Fruit fly (Drosophila melanogaster) whole organism, embryonic: ENCODE measurements around the gene Sgsf.

Source experiments
- Ada2b ChIP-seq: fragments of 200-800 bp; sonication (Bioruptor generic); IDR thresholded peaks from 2 replicates; pipeline ENCODE4 v1.3.6; 2022; ENCODE audit warnings: missing biosample characterization, missing genetic modification characterization
- Aef1 ChIP-seq: fragments of 200-800 bp; sonication (Bioruptor generic); IDR thresholded peaks from 3 replicates; pipeline ENCODE4 v1.3.6; 2022; ENCODE audit warnings: missing biosample characterization, missing genetic modification characterization
- B-H2 ChIP-seq: fragments of 200-800 bp; sonication (Bioruptor generic); optimal IDR thresholded peaks from 2 replicates; lab custom pipeline; 2018; ENCODE audit warnings: missing biosample characterization, mild to moderate bottlenecking, missing genetic modification characterization
- CG10147 ChIP-seq: fragments of 200-800 bp; sonication (Bioruptor generic); optimal IDR thresholded peaks from 2 replicates; lab custom pipeline; 2019; ENCODE audit warnings: missing biosample characterization, mild to moderate bottlenecking, missing genetic modification characterization, moderate library complexity
- CG11085 ChIP-seq: fragments of 200-800 bp; sonication (Bioruptor generic); IDR thresholded peaks from 2 replicates; pipeline ENCODE4 v1.3.6; 2022; ENCODE audit warnings: missing biosample characterization, missing genetic modification characterization
- CG11247 ChIP-seq: fragments of 200-800 bp; sonication (Bioruptor generic); IDR thresholded peaks from 2 replicates; pipeline ENCODE4 v1.3.6; 2022; ENCODE audit warnings: missing biosample characterization, missing genetic modification characterization
- CG12219 ChIP-seq: fragments of 200-800 bp; sonication (Bioruptor generic); optimal IDR thresholded peaks from 3 replicates; lab custom pipeline; 2018; ENCODE audit warnings: missing biosample characterization, mild to moderate bottlenecking, missing genetic modification characterization
- CG12659 ChIP-seq: fragments of 200-800 bp; sonication (Bioruptor generic); optimal IDR thresholded peaks from 3 replicates; lab custom pipeline; 2017; ENCODE audit warnings: mild to moderate bottlenecking, missing biosample characterization, missing genetic modification reagents, missing genetic modification characterization
- CG12942 ChIP-seq: fragments of 200-800 bp; sonication (Bioruptor generic); optimal IDR thresholded peaks from 3 replicates; lab custom pipeline; 2016; ENCODE audit warnings: missing biosample characterization, missing genetic modification characterization
- CG14965 ChIP-seq: fragments of 200-800 bp; sonication (Bioruptor generic); optimal IDR thresholded peaks from 2 replicates; lab custom pipeline; 2016; ENCODE audit warnings: missing biosample characterization, missing genetic modification characterization, borderline replicate concordance
- CG17328 ChIP-seq: fragments of 200-800 bp; sonication (Bioruptor generic); IDR thresholded peaks from 2 replicates; pipeline ENCODE4 v1.3.6; 2022; ENCODE audit warnings: missing biosample characterization, missing genetic modification characterization
- CG18476 ChIP-seq: fragments of 200-800 bp; sonication (Bioruptor generic); optimal IDR thresholded peaks from 2 replicates; lab custom pipeline; 2016; ENCODE audit warnings: missing biosample characterization, mild to moderate bottlenecking, missing genetic modification characterization
- CG30431 ChIP-seq: fragments of 200-800 bp; sonication (Bioruptor generic); optimal IDR thresholded peaks from 2 replicates; lab custom pipeline; 2017; ENCODE audit warnings: missing biosample characterization, missing genetic modification characterization
- CG4424 ChIP-seq: fragments of 200-800 bp; sonication (Bioruptor generic); optimal IDR thresholded peaks from 3 replicates; lab custom pipeline; 2016; ENCODE audit warnings: missing biosample characterization, missing genetic modification characterization
- CG6654 ChIP-seq: fragments of 200-800 bp; sonication (Bioruptor generic); optimal IDR thresholded peaks from 2 replicates; lab custom pipeline; 2017; ENCODE audit warnings: missing biosample characterization, mild to moderate bottlenecking, missing genetic modification characterization
- CG7372 ChIP-seq: fragments of 200-800 bp; sonication (Bioruptor generic); IDR thresholded peaks from 2 replicates; pipeline ENCODE4 v1.3.6; 2022; ENCODE audit warnings: missing biosample characterization, missing genetic modification characterization
- CG7928 ChIP-seq: fragments of 200-800 bp; sonication (Bioruptor generic); optimal IDR thresholded peaks from 2 replicates; lab custom pipeline; 2017; ENCODE audit warnings: missing biosample characterization, mild to moderate bottlenecking, missing genetic modification characterization
- CG8359 ChIP-seq: fragments of 200-800 bp; sonication (Bioruptor generic); optimal IDR thresholded peaks from 2 replicates; lab custom pipeline; 2017; ENCODE audit warnings: missing biosample characterization, mild to moderate bottlenecking, missing genetic modification characterization, borderline replicate concordance
- CG8478 ChIP-seq: fragments of >200 bp; optimal IDR thresholded peaks from 2 replicates; lab custom pipeline; 2018
- D19B ChIP-seq: fragments of 200-800 bp; sonication (Bioruptor generic); optimal IDR thresholded peaks from 2 replicates; lab custom pipeline; 2017; ENCODE audit warnings: missing biosample characterization, mild to moderate bottlenecking, missing genetic modification characterization
- Dad ChIP-seq: fragments of 200-800 bp; sonication (Bioruptor generic); optimal IDR thresholded peaks from 3 replicates; lab custom pipeline; 2016; ENCODE audit warnings: missing biosample characterization, missing genetic modification characterization
- Dll ChIP-seq: fragments of 200-800 bp; sonication (Bioruptor generic); IDR thresholded peaks from 4 replicates; pipeline ENCODE4 v1.3.6; 2022; ENCODE audit warnings: missing biosample characterization, missing genetic modification characterization; ENCODE audit not compliant: partially characterized antibody
- Ets65A ChIP-seq: fragments of 200-800 bp; sonication (Bioruptor generic); peaks from one replicate; lab custom pipeline; 2016; ENCODE audit warnings: missing biosample characterization, missing genetic modification characterization
- HLH4C ChIP-seq: fragments of 200-800 bp; sonication (Bioruptor generic); IDR thresholded peaks from 3 replicates; pipeline ENCODE4 v1.3.6; 2022; ENCODE audit warnings: missing biosample characterization, missing genetic modification characterization; ENCODE audit not compliant: partially characterized antibody
- Hand ChIP-seq: fragments of 200-800 bp; sonication (Bioruptor generic); optimal IDR thresholded peaks from 2 replicates; lab custom pipeline; 2017; ENCODE audit warnings: mild to moderate bottlenecking, missing biosample characterization, missing genetic modification reagents, missing genetic modification characterization
- Hey ChIP-seq: fragments of 200-800 bp; sonication (Bioruptor generic); optimal IDR thresholded peaks from 3 replicates; lab custom pipeline; 2018; ENCODE audit warnings: missing biosample characterization, mild to moderate bottlenecking, missing genetic modification characterization
- Hr51 ChIP-seq, 2 experiments: fragments of 200-800 bp; sonication (Bioruptor generic); optimal IDR thresholded peaks; 2 replicates in 1 of 2; 3 replicates in 1 of 2; lab custom pipeline; 2016 to 2018; ENCODE audit warnings: missing biosample characterization in 2 of 2, missing genetic modification characterization in 2 of 2, mild to moderate bottlenecking in 1 of 2, moderate library complexity in 1 of 2
- NC2β ChIP-seq: fragments of 200-800 bp; sonication (Bioruptor generic); optimal IDR thresholded peaks from 2 replicates; lab custom pipeline; 2016; ENCODE audit warnings: missing biosample characterization, missing genetic modification characterization
- NfI ChIP-seq: fragments of 200-800 bp; sonication (Bioruptor generic); optimal IDR thresholded peaks from 3 replicates; lab custom pipeline; 2018; ENCODE audit warnings: missing biosample characterization, mild to moderate bottlenecking, missing genetic modification characterization, moderate library complexity
- Tbp ChIP-seq: fragments of >200 bp; optimal IDR thresholded peaks from 2 replicates; lab custom pipeline; 2018; ENCODE audit warnings: missing biosample characterization, missing genetic modification characterization
- abd-A ChIP-seq: fragments of 200-800 bp; sonication (Bioruptor generic); optimal IDR thresholded peaks from 3 replicates; lab custom pipeline; 2019; ENCODE audit warnings: missing biosample characterization, mild to moderate bottlenecking, missing genetic modification characterization, moderate library complexity
- br ChIP-seq: fragments of >200 bp; optimal IDR thresholded peaks from 2 replicates; lab custom pipeline; 2017
- chm ChIP-seq: fragments of 200-800 bp; sonication (Bioruptor generic); IDR thresholded peaks from 2 replicates; pipeline ENCODE4 v1.3.6; 2022; ENCODE audit warnings: missing biosample characterization, missing genetic modification characterization
- cwo ChIP-seq: fragments of 200-800 bp; sonication (Bioruptor generic); optimal IDR thresholded peaks from 3 replicates; lab custom pipeline; 2017; ENCODE audit warnings: missing biosample characterization, missing genetic modification characterization, mild to moderate bottlenecking, moderate library complexity, missing genetic modification reagents
- grn ChIP-seq: fragments of 200-800 bp; sonication (Bioruptor generic); optimal IDR thresholded peaks from 3 replicates; lab custom pipeline; 2017; ENCODE audit warnings: missing biosample characterization, missing genetic modification characterization
- gro ChIP-seq: fragments of 200-800 bp; sonication (Bioruptor generic); optimal IDR thresholded peaks from 2 replicates; lab custom pipeline; 2016; ENCODE audit warnings: missing biosample characterization, missing genetic modification characterization
- lov ChIP-seq, 2 experiments: fragments of 200-800 bp in 1 of 2; fragments of >200 bp in 1 of 2; sonication (Bioruptor generic) in 1 of 2; IDR thresholded peaks in 1 of 2; optimal IDR thresholded peaks in 1 of 2; 2 replicates in 1 of 2; 3 replicates in 1 of 2; pipeline versions ENCODE4 v1.3.6 to Lab custom; 2017 to 2022; ENCODE audit warnings: missing biosample characterization in 1 of 2, missing genetic modification characterization in 1 of 2
- nerfin-1 ChIP-seq: fragments of 200-800 bp; sonication (Bioruptor generic); optimal IDR thresholded peaks from 3 replicates; lab custom pipeline; 2019; ENCODE audit warnings: missing biosample characterization, mild to moderate bottlenecking, missing genetic modification characterization, moderate library complexity
- oc ChIP-seq: fragments of 200-800 bp; sonication (Bioruptor generic); optimal IDR thresholded peaks from 2 replicates; lab custom pipeline; 2018; ENCODE audit warnings: missing biosample characterization, mild to moderate bottlenecking, missing genetic modification characterization, moderate library complexity
- repo ChIP-seq: fragments of 200-800 bp; sonication (Bioruptor generic); optimal IDR thresholded peaks from 2 replicates; lab custom pipeline; 2016; ENCODE audit warnings: missing biosample characterization, missing genetic modification characterization
- sc ChIP-seq, 3 experiments: fragments of >200 bp in 2 of 3; fragments of 200-800 bp in 1 of 3; sonication (Bioruptor generic) in 1 of 3; optimal IDR thresholded peaks; 2 replicates in 2 of 3; 3 replicates in 1 of 3; lab custom pipeline; 2017; ENCODE audit warnings: mild to moderate bottlenecking in 1 of 3, missing biosample characterization in 1 of 3, missing genetic modification characterization in 1 of 3, missing genetic modification reagents in 1 of 3
- so ChIP-seq: fragments of 200-800 bp; sonication (Bioruptor generic); IDR thresholded peaks from 3 replicates; pipeline ENCODE4 v1.3.6; 2022; ENCODE audit warnings: missing biosample characterization, missing genetic modification characterization
- sr ChIP-seq: fragments of 200-800 bp; sonication (Bioruptor generic); IDR thresholded peaks from 3 replicates; pipeline ENCODE4 v1.3.6; 2022; ENCODE audit warnings: missing biosample characterization, missing genetic modification characterization
- stwl ChIP-seq: fragments of 200-800 bp; sonication (Bioruptor generic); optimal IDR thresholded peaks from 3 replicates; lab custom pipeline; 2018; ENCODE audit warnings: missing biosample characterization, mild to moderate bottlenecking, missing genetic modification characterization, moderate library complexity
- tna ChIP-seq: fragments of 200-800 bp; sonication (Bioruptor generic); IDR thresholded peaks from 2 replicates; pipeline ENCODE4 v1.3.6; 2022; ENCODE audit warnings: missing biosample characterization, missing genetic modification characterization; ENCODE audit not compliant: partially characterized antibody
- toy ChIP-seq: fragments of 200-800 bp; sonication (Bioruptor generic); IDR thresholded peaks from 2 replicates; pipeline ENCODE4 v1.3.6; 2022; ENCODE audit warnings: missing biosample characterization, missing genetic modification characterization
- zen ChIP-seq: fragments of 200-800 bp; sonication (Bioruptor generic); optimal IDR thresholded peaks from 3 replicates; lab custom pipeline; 2018; ENCODE audit warnings: missing biosample characterization, mild to moderate bottlenecking, missing genetic modification characterization, moderate library complexity

Gene Sgsf

DNA sequence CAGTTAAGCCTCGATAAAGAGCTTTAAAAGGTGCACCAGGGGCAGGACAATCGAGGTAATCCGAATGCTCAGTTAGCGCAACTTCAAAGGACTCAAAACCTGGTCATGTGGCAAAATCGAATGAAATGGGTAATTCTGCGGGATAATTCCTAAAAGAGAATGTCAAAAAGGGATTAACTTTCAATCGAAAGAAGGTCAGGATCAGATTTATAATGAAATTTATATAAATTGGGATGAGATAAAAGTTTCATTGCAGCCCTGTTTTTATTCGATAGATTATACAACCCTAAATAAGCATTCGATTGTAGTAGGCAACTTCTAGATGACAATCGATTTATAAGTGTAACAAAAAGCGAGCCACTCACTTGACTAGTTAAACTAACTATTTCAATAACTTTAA is 18.3 kb upstream of the Sgsf start, which contains the start of gene CG10013:
TSS of gene CG10013 (plus strand) at position 301 of the 400 bp plus-strand sequence.
- TF ChIP-seq stwl (tag; lab: Kevin White, UChicago) (peak; percentile 23), chm (GFP tag; lab: Robert Waterston, UW) (no peak)

DNA sequence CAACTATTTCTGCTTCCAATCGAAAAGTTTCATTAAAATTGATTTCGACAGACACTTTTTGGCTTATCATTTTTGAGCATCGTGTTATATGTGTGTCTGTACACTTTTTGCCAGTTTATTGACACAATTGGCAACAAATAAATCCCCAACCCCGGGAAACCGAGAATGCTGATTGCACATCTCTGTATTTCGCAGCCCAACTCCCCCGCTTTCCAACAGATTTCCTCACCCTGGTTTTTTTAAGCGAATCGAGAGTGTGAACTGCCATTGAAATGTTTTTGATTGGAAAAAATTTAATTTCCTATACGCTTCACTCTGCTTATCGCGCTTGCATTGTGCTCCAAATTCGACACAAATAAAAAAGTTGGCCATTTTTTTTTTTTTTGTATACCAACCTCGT is 14.6 kb upstream of the Sgsf start:
- TF ChIP-seq Ada2b = no peak
- TF ChIP-seq CG7372 (GFP tag; lab: Robert Waterston, UW) = no peak
- TF ChIP-seq sc (optimal IDR thresholded peaks at IDR 0.05; lab: Kevin White, UChicago) = no peak
- TF ChIP-seq sc (GFP tag; optimal IDR thresholded peaks at IDR 0.05; lab: Kevin White, UChicago) = no peak
- no peak for TF ChIP-seq so (GFP tag; lab: Robert Waterston, UW)

DNA sequence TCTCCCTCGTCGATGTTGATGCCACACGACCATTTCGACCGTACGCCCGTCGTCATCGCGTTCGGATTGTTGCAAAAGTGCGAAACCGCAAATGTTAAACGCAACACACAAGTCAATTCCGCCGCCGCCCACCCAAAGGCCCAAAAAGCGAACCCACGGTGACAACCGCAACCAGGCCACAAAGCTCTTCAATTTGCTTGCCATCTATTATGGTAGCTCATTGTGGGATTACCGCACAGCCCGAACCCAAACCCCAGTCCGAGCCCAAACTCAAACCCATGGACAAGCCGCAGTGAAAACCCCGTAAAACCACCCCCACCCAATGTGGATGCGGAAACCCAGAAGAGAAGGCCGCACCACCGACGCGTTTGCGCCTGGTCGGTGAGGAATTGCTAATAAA is 11.6 kb upstream of the Sgsf start:
- TF ChIP-seq gro (GFP tag; lab: Kevin White, UChicago) = no peak
- TF ChIP-seq CG17328 (GFP tag; lab: Robert Waterston, UW) = no peak
- no peak for TF ChIP-seq cwo
- TF ChIP-seq CG4424 (GFP tag; lab: Kevin White, UChicago) = no peak
- no peak for TF ChIP-seq br (lab: Kevin White, UChicago)
- TF ChIP-seq NC2β (GFP tag; lab: Kevin White, UChicago) = no peak
- peak in 1 of 2 experiments; percentile 25 for TF ChIP-seq Hr51 (GFP tag; optimal IDR thresholded peaks at IDR 0.05; lab: Kevin White, UChicago)
- TF ChIP-seq CG12219 (GFP tag; lab: Kevin White, UChicago) = no peak
- TF ChIP-seq Aef1 (GFP tag; lab: Robert Waterston, UW) = no peak
- peak; percentile 85 for TF ChIP-seq Hey (tag; lab: Kevin White, UChicago)
- TF ChIP-seq CG11085 (GFP tag; lab: Robert Waterston, UW) = no peak
- no peak for TF ChIP-seq CG8478
- TF ChIP-seq CG11247 (GFP tag; lab: Robert Waterston, UW) = no peak
- TF ChIP-seq CG18476 (GFP tag; lab: Kevin White, UChicago) = no peak
- TF ChIP-seq Hand = no peak
- peak; percentile 59 for TF ChIP-seq nerfin-1
- TF ChIP-seq lov (optimal IDR thresholded peaks at IDR 0.05; lab: Kevin White, UChicago) = no peak
- no peak for TF ChIP-seq lov (GFP tag; IDR thresholded peaks at IDR 0.05; lab: Robert Waterston, UW)
- no peak for TF ChIP-seq toy (GFP tag; lab: Robert Waterston, UW)
- no peak for TF ChIP-seq CG12659 (GFP tag; lab: Kevin White, UChicago)
- TF ChIP-seq CG30431 (GFP tag; lab: Kevin White, UChicago) = no peak
- no peak for TF ChIP-seq Dll
- TF ChIP-seq zen = no peak
- no peak for TF ChIP-seq CG8359 (GFP tag; lab: Kevin White, UChicago)
- peak; percentile 47 for TF ChIP-seq Ets65A (GFP tag; lab: Kevin White, UChicago)
- TF ChIP-seq B-H2 = no peak
- peak; percentile 43 for TF ChIP-seq abd-A (tag; lab: Kevin White, UChicago)
- TF ChIP-seq HLH4C (GFP tag; lab: Robert Waterston, UW) = no peak
- no peak for TF ChIP-seq Dad (GFP tag; lab: Kevin White, UChicago)
- TF ChIP-seq CG14965 (GFP tag; lab: Kevin White, UChicago) = no peak
- TF ChIP-seq CG12942 (GFP tag; lab: Kevin White, UChicago) = no peak
- no peak for TF ChIP-seq Tbp
- no peak for TF ChIP-seq sr
- no peak for TF ChIP-seq tna (GFP tag; lab: Robert Waterston, UW)
- no peak for TF ChIP-seq CG7928 (GFP tag; lab: Kevin White, UChicago)
- no peak for TF ChIP-seq repo (GFP tag; lab: Kevin White, UChicago)
- no peak for TF ChIP-seq D19B (GFP tag; lab: Kevin White, UChicago)
- TF ChIP-seq CG10147 = no peak
- TF ChIP-seq CG6654 (GFP tag; lab: Kevin White, UChicago) = no peak
- TF ChIP-seq NfI (GFP tag; lab: Kevin White, UChicago) = no peak
- no peak for TF ChIP-seq grn (GFP tag; lab: Kevin White, UChicago)
- peak; percentile 50 for TF ChIP-seq oc (tag; lab: Kevin White, UChicago)
